Worm (Caenorhabditis elegans) whole organism, L4 larva: ENCODE measurements around the gene C50F4.12.
A peak's percentile ranks its signal among the peaks of the same experiment; 100 is the strongest.

Source experiments
- D1046.2 ChIP-seq: fragments of 200-800 bp; sonication (Bioruptor generic); IDR thresholded peaks from 2 replicates; pipeline ENCODE4 v1.3.6; 2022; ENCODE audit warnings: missing genetic modification characterization, missing compliant biosample characterization
- F10B5.3 ChIP-seq: sonication (generic microtip); optimal IDR thresholded peaks from 2 replicates; lab custom pipeline; 2016; ENCODE audit warnings: mild to moderate bottlenecking, missing genetic modification characterization, missing compliant biosample characterization
- F26F4.8 ChIP-seq: fragments of 200-800 bp; sonication (Bioruptor generic); conservative IDR thresholded peaks from 2 replicates; pipeline ENCODE4 v1.3.6; 2022; ENCODE audit warnings: missing genetic modification characterization, missing compliant biosample characterization
- F37D6.2 ChIP-seq: sonication (generic microtip); optimal IDR thresholded peaks from 2 replicates; lab custom pipeline; 2016; ENCODE audit warnings: mild to moderate bottlenecking, missing genetic modification characterization, missing compliant biosample characterization
- T26A8.4 ChIP-seq: fragments of 200-800 bp; sonication (Bioruptor generic); IDR thresholded peaks from 2 replicates; pipeline ENCODE4 v1.3.6; 2022; ENCODE audit warnings: missing genetic modification characterization, missing compliant biosample characterization
- Y105C5A.15 ChIP-seq: fragments of 200-800 bp; sonication (Bioruptor generic); IDR thresholded peaks from 2 replicates; pipeline ENCODE4 v1.3.6; 2022; ENCODE audit warnings: missing genetic modification characterization, missing compliant biosample characterization
- Y5F2A.4 ChIP-seq: fragments of 200-800 bp; sonication (Bioruptor generic); optimal IDR thresholded peaks from 2 replicates; lab custom pipeline; 2018; ENCODE audit warnings: mild to moderate bottlenecking, missing genetic modification characterization, missing compliant biosample characterization
- ZK337.2 ChIP-seq: fragments of 200-800 bp; sonication (Bioruptor generic); IDR thresholded peaks from 2 replicates; pipeline ENCODE4 v1.3.6; 2022; ENCODE audit warnings: missing genetic modification reagents, missing genetic modification characterization, missing compliant biosample characterization
- aha-1 ChIP-seq: fragments of 150-350 bp; peaks from one replicate; lab custom pipeline; 2014; ENCODE audit warnings: missing biosample characterization, missing genetic modification characterization
- aly-2 ChIP-seq: sonication (generic microtip); optimal IDR thresholded peaks from 2 replicates; lab custom pipeline; 2018; ENCODE audit warnings: missing biosample characterization, missing genetic modification characterization
- ama-1 ChIP-seq: fragments of 150-350 bp; optimal IDR thresholded peaks from 2 replicates; lab custom pipeline; 2014; ENCODE audit warnings: inconsistent platforms, mixed read lengths
- arid-1 ChIP-seq: fragments of 200-800 bp; sonication (Bioruptor generic); conservative IDR thresholded peaks from 2 replicates; pipeline ENCODE4 v1.3.6; 2022; ENCODE audit warnings: missing genetic modification reagents, missing genetic modification characterization, missing compliant biosample characterization
- ceh-20 ChIP-seq: fragments of 200-800 bp; sonication (Bioruptor generic); IDR thresholded peaks from 2 replicates; pipeline ENCODE4 v1.3.6; 2022; ENCODE audit warnings: missing genetic modification reagents, missing genetic modification characterization, missing compliant biosample characterization
- cey-2 ChIP-seq: sonication (generic microtip); optimal IDR thresholded peaks from 3 replicates; lab custom pipeline; 2017; ENCODE audit warnings: missing genetic modification characterization, mild to moderate bottlenecking, missing compliant biosample characterization, antibody characterized with exemption, borderline replicate concordance; ENCODE audit not compliant: insufficient read depth
- daf-19 ChIP-seq: fragments of 200-800 bp; sonication (Bioruptor generic); conservative IDR thresholded peaks from 2 replicates; pipeline ENCODE4 v1.3.6; 2022; ENCODE audit warnings: missing genetic modification characterization, missing compliant biosample characterization
- daf-8 ChIP-seq: fragments of 200-800 bp; sonication (Bioruptor generic); IDR thresholded peaks from 2 replicates; pipeline ENCODE4 v1.3.6; 2022; ENCODE audit warnings: missing genetic modification characterization, missing compliant biosample characterization
- dmd-6 ChIP-seq: fragments of 200-800 bp; sonication (Bioruptor generic); IDR thresholded peaks from 2 replicates; pipeline ENCODE4 v1.3.6; 2022; ENCODE audit warnings: missing genetic modification reagents, missing genetic modification characterization, missing compliant biosample characterization
- dmd-9 ChIP-seq: fragments of 200-800 bp; sonication (Bioruptor generic); IDR thresholded peaks from 2 replicates; pipeline ENCODE4 v1.3.6; 2022; ENCODE audit warnings: missing genetic modification reagents, missing genetic modification characterization, missing compliant biosample characterization
- dpl-1 ChIP-seq: fragments of 150-350 bp; optimal IDR thresholded peaks from 2 replicates; lab custom pipeline; 2014; ENCODE audit warnings: missing biosample characterization, missing genetic modification reagents, missing genetic modification characterization
- duxl-1 ChIP-seq: sonication (generic microtip); optimal IDR thresholded peaks from 2 replicates; lab custom pipeline; 2016; ENCODE audit warnings: mild to moderate bottlenecking, missing genetic modification characterization, moderate library complexity, missing compliant biosample characterization; ENCODE audit not compliant: poor library complexity
- dve-1 ChIP-seq: sonication (generic microtip); optimal IDR thresholded peaks from 2 replicates; lab custom pipeline; 2017; ENCODE audit warnings: antibody characterized with exemption, mild to moderate bottlenecking, missing genetic modification characterization, missing compliant biosample characterization; ENCODE audit not compliant: insufficient read depth
- egl-43 ChIP-seq: fragments of 200-800 bp; sonication (Bioruptor generic); IDR thresholded peaks from 2 replicates; pipeline ENCODE4 v1.3.6; 2022; ENCODE audit warnings: missing genetic modification reagents, missing genetic modification characterization, missing compliant biosample characterization
- fos-1 ChIP-seq: fragments of 150-350 bp; optimal IDR thresholded peaks from 2 replicates; lab custom pipeline; 2014; ENCODE audit warnings: missing biosample characterization, missing genetic modification characterization
- hif-1 ChIP-seq, 2 experiments: sonication (generic microtip); optimal IDR thresholded peaks; 2 replicates each; lab custom pipeline; 2016 to 2017; ENCODE audit warnings: missing compliant biosample characterization in 2 of 2, missing genetic modification characterization in 2 of 2, missing genetic modification reagents in 2 of 2, missing genotype in 2 of 2, mild to moderate bottlenecking in 1 of 2
- hlh-11 ChIP-seq: fragments of 200-800 bp; sonication (Bioruptor generic); optimal IDR thresholded peaks from 2 replicates; lab custom pipeline; 2018; ENCODE audit warnings: mild to moderate bottlenecking, missing genetic modification characterization, missing compliant biosample characterization
- hlh-30 ChIP-seq: sonication (generic microtip); optimal IDR thresholded peaks from 2 replicates; lab custom pipeline; 2017; ENCODE audit warnings: antibody characterized with exemption, mild to moderate bottlenecking, missing genetic modification characterization, missing compliant biosample characterization; ENCODE audit not compliant: insufficient read depth
- hmg-1.1 ChIP-seq: fragments of 200-800 bp; sonication (Bioruptor generic); IDR thresholded peaks from 2 replicates; pipeline ENCODE4 v1.3.6; 2022; ENCODE audit warnings: missing genetic modification reagents, missing genetic modification characterization, missing compliant biosample characterization
- jun-1 ChIP-seq: fragments of 150-350 bp; optimal IDR thresholded peaks from 2 replicates; lab custom pipeline; 2014; ENCODE audit warnings: missing biosample characterization, missing genetic modification reagents, missing genetic modification characterization
- lin-29 ChIP-seq: fragments of 200-800 bp; sonication (Bioruptor generic); IDR thresholded peaks from 2 replicates; pipeline ENCODE4 v1.3.6; 2022; ENCODE audit warnings: missing genetic modification reagents, missing genetic modification characterization, missing compliant biosample characterization
- madf-5 ChIP-seq, 2 experiments: fragments of 200-800 bp; sonication (Bioruptor generic); IDR thresholded peaks; 2 replicates each; pipeline ENCODE4 v1.3.6; 2022; ENCODE audit warnings: missing compliant biosample characterization in 2 of 2, missing genetic modification characterization in 2 of 2
- madf-9 ChIP-seq: fragments of 200-800 bp; sonication (Bioruptor generic); conservative IDR thresholded peaks from 2 replicates; pipeline ENCODE4 v1.3.6; 2022; ENCODE audit warnings: missing genetic modification reagents, missing genetic modification characterization, missing compliant biosample characterization
- mdt-29 ChIP-seq: fragments of 200-800 bp; sonication (Bioruptor generic); IDR thresholded peaks from 2 replicates; pipeline ENCODE4 v1.3.6; 2022; ENCODE audit warnings: missing genetic modification reagents, missing genetic modification characterization, missing compliant biosample characterization
- mep-1 ChIP-seq: fragments of 150-350 bp; sonication (generic microtip); optimal IDR thresholded peaks from 3 replicates; lab custom pipeline; 2014; ENCODE audit warnings: missing biosample characterization, missing genetic modification characterization
- nhr-10 ChIP-seq: fragments of 150-350 bp; optimal IDR thresholded peaks from 2 replicates; lab custom pipeline; 2014; ENCODE audit warnings: missing biosample characterization, missing genetic modification characterization
- nhr-28 ChIP-seq: fragments of 150-350 bp; optimal IDR thresholded peaks from 2 replicates; lab custom pipeline; 2014; ENCODE audit warnings: missing biosample characterization, missing genetic modification characterization
- nhr-42 ChIP-seq: fragments of 200-800 bp; sonication (Bioruptor generic); IDR thresholded peaks from 2 replicates; pipeline ENCODE4 v1.3.6; 2022; ENCODE audit warnings: missing genetic modification characterization, missing compliant biosample characterization
- nhr-48 ChIP-seq: sonication (generic microtip); optimal IDR thresholded peaks from 2 replicates; lab custom pipeline; 2016; ENCODE audit warnings: mild to moderate bottlenecking, missing genetic modification characterization, missing compliant biosample characterization
- nhr-6 ChIP-seq: fragments of 150-350 bp; optimal IDR thresholded peaks from 2 replicates; lab custom pipeline; 2014; ENCODE audit warnings: missing biosample characterization, missing genetic modification characterization
- pha-4 ChIP-seq, 2 experiments: fragments of 150-350 bp in 1 of 2; fragments of 200-800 bp in 1 of 2; sonication (Bioruptor generic) in 1 of 2; IDR thresholded peaks in 1 of 2; optimal IDR thresholded peaks in 1 of 2; 2 replicates each; pipeline versions ENCODE4 v1.3.6 to Lab custom; 2014 to 2022; ENCODE audit warnings: missing genetic modification characterization in 2 of 2, missing genetic modification reagents in 2 of 2, missing biosample characterization in 1 of 2, missing compliant biosample characterization in 1 of 2
- php-3 ChIP-seq: fragments of 200-800 bp; sonication (Bioruptor generic); IDR thresholded peaks from 2 replicates; pipeline ENCODE4 v1.3.6; 2022; ENCODE audit warnings: missing genetic modification reagents, missing genetic modification characterization, missing compliant biosample characterization
- sdz-12 ChIP-seq: fragments of 200-800 bp; sonication (Bioruptor generic); optimal IDR thresholded peaks from 2 replicates; lab custom pipeline; 2018; ENCODE audit warnings: mild to moderate bottlenecking, missing genetic modification characterization, missing compliant biosample characterization
- snpc-1.2 ChIP-seq: fragments of 200-800 bp; sonication (Bioruptor generic); IDR thresholded peaks from 2 replicates; pipeline ENCODE4 v1.3.6; 2022; ENCODE audit warnings: missing genetic modification reagents, missing genetic modification characterization, missing compliant biosample characterization
- tag-97 ChIP-seq: fragments of 200-800 bp; sonication (Bioruptor generic); IDR thresholded peaks from 2 replicates; pipeline ENCODE4 v1.3.6; 2022; ENCODE audit warnings: missing genetic modification characterization, missing compliant biosample characterization
- unc-62 ChIP-seq, 3 experiments: fragments of 150-350 bp in 1 of 3; sonication (generic microtip); optimal IDR thresholded peaks in 2 of 3; peaks in 1 of 3; 1 replicate in 1 of 3; 2 replicates in 2 of 3; lab custom pipeline; 2014 to 2017; ENCODE audit warnings: missing biosample characterization in 3 of 3, missing genetic modification characterization in 3 of 3, missing genetic modification reagents in 3 of 3, missing genotype in 1 of 3
- zag-1 ChIP-seq: fragments of 150-350 bp; optimal IDR thresholded peaks from 2 replicates; lab custom pipeline; 2014; ENCODE audit warnings: missing biosample characterization, missing genetic modification characterization
- zfp-2 ChIP-seq: sonication (generic microtip); optimal IDR thresholded peaks from 2 replicates; lab custom pipeline; 2016; ENCODE audit warnings: mild to moderate bottlenecking, missing genetic modification characterization, missing compliant biosample characterization
- zfp-3 ChIP-seq: fragments of 200-800 bp; sonication (Bioruptor generic); conservative IDR thresholded peaks from 2 replicates; pipeline ENCODE4 v1.3.6; 2022; ENCODE audit warnings: missing genetic modification reagents, missing genetic modification characterization, missing compliant biosample characterization
- ztf-11 ChIP-seq: fragments of 150-350 bp; optimal IDR thresholded peaks from 2 replicates; lab custom pipeline; 2014; ENCODE audit warnings: missing biosample characterization, missing genetic modification characterization

Gene C50F4.12

ce11 chrV:9503152-9503817 lies 36.3 kb downstream of the C50F4.12 start:
- TF ChIP-seq hif-1 (tag; optimal IDR thresholded peaks at IDR 0.05; lab: Kevin White, UChicago) (peak; percentile 14 to 45), unc-62 (GFP tag; optimal IDR thresholded peaks at IDR 0.05 in 1 of 2; lab: Kevin White, UChicago) (peak in 1 of 2 experiments; percentile 93), unc-62 (tag; optimal IDR thresholded peaks at IDR 0.05; lab: Kevin White, UChicago) (no peak), duxl-1 (tag; lab: Kevin White, UChicago) (peak; percentile 65), nhr-10 (tag; lab: Kevin White, UChicago) (no peak), madf-5 (GFP tag; IDR thresholded peaks at IDR 0.05; lab: Robert Waterston, UW) (peak; percentile 72 to 73; a peak in 1 of 4 replicates), fos-1 (no peak), jun-1 (tag; lab: Kevin White, UChicago) (no peak), aly-2 (tag; lab: Kevin White, UChicago) (no peak), Y105C5A.15 (GFP tag; lab: Robert Waterston, UW) (no peak), daf-19 (peak; percentile 89), dmd-9 (GFP tag; lab: Robert Waterston, UW) (0 out of 2 replicates have a peak, but pooled peaks have one; percentile 49), hlh-11 (tag; lab: Kevin White, UChicago) (peak; percentile 65), dpl-1 (GFP tag; lab: Kevin White, UChicago) (peak; percentile 21), snpc-1.2 (peak; percentile 85; the same call in 1 of the 2 replicates), cey-2 (tag; lab: Kevin White, UChicago) (no peak), Y5F2A.4 (peak; percentile 35), egl-43 (GFP tag; lab: Robert Waterston, UW) (no peak; the same call in 1 of the 2 replicates), ama-1 (lab: Kevin White, UChicago) (no peak), F10B5.3 (tag; lab: Kevin White, UChicago) (no peak), mdt-29 (GFP tag; lab: Robert Waterston, UW) (peak; percentile 86), aha-1 (tag; lab: Kevin White, UChicago) (peak; percentile 95), nhr-42 (GFP tag; lab: Robert Waterston, UW) (peak; percentile 81), sdz-12 (GFP tag; lab: Kevin White, UChicago) (no peak), dmd-6 (peak; percentile 84), pha-4 (GFP tag; IDR thresholded peaks at IDR 0.05; lab: Robert Waterston, UW) (peak; percentile 88; the same call in 1 of the 2 replicates), pha-4 (tag; optimal IDR thresholded peaks at IDR 0.05; lab: Kevin White, UChicago) (no peak), lin-29 (GFP tag; lab: Robert Waterston, UW) (peak; percentile 56; the same call in 1 of the 2 replicates), D1046.2 (GFP tag; lab: Robert Waterston, UW) (peak; percentile 86), ztf-11 (tag; lab: Kevin White, UChicago) (no peak), zag-1 (tag; lab: Kevin White, UChicago) (no peak), daf-8 (0 out of 2 replicates have a peak, but pooled peaks have one; percentile 45), zfp-2 (tag; lab: Kevin White, UChicago) (no peak), F26F4.8 (GFP tag; lab: Robert Waterston, UW) (peak; percentile 77; the same call in 1 of the 2 replicates), mep-1 (tag; lab: Kevin White, UChicago) (peak; percentile 56), ceh-20 (peak; percentile 84), F37D6.2 (tag; lab: Kevin White, UChicago) (peak; percentile 35), madf-9 (GFP tag; lab: Robert Waterston, UW) (peak; percentile 79), php-3 (GFP tag; lab: Robert Waterston, UW) (peak; percentile 61; the same call in 1 of the 2 replicates), T26A8.4 (peak; percentile 88), nhr-48 (tag; lab: Kevin White, UChicago) (peak; percentile 75), nhr-6 (no peak), hmg-1.1 (GFP tag; lab: Robert Waterston, UW) (peak; percentile 87), dve-1 (tag; lab: Kevin White, UChicago) (no peak), zfp-3 (0 out of 2 replicates have a peak, but pooled peaks have one; percentile 59), hlh-30 (peak; percentile 6), tag-97 (GFP tag; lab: Robert Waterston, UW) (no peak), ZK337.2 (GFP tag; lab: Robert Waterston, UW) (peak; percentile 87), arid-1 (peak; percentile 78), nhr-28 (tag; lab: Kevin White, UChicago) (peak; percentile 59)
